Fruit fly (Drosophila melanogaster) whole organism, embryonic: ENCODE results near the gene CG42819.

Source experiments
- Antp ChIP-seq: fragments of 200-800 bp; sonication (Bioruptor generic); optimal IDR thresholded peaks from 3 replicates; lab custom pipeline; 2016; ENCODE audit warnings: missing biosample characterization, missing genetic modification characterization
- Asciz ChIP-seq: fragments of 200-800 bp; sonication (Bioruptor generic); optimal IDR thresholded peaks from 2 replicates; lab custom pipeline; 2017; ENCODE audit warnings: missing biosample characterization, mild to moderate bottlenecking, missing genetic modification characterization, missing genetic modification reagents
- BEAF-32 ChIP-seq: fragments of 200-800 bp; sonication (Bioruptor generic); optimal IDR thresholded peaks from 3 replicates; lab custom pipeline; 2017; ENCODE audit warnings: missing biosample characterization, missing genetic modification characterization, mild to moderate bottlenecking, moderate library complexity, missing genetic modification reagents
- Bgb ChIP-seq: fragments of 200-800 bp; sonication (Bioruptor generic); IDR thresholded peaks from 2 replicates; pipeline ENCODE4 v1.3.6; 2022; ENCODE audit warnings: missing biosample characterization, missing genetic modification characterization; ENCODE audit not compliant: partially characterized antibody
- CG10267 ChIP-seq: fragments of 200-800 bp; sonication (Bioruptor generic); optimal IDR thresholded peaks from 2 replicates; lab custom pipeline; 2018; ENCODE audit warnings: missing biosample characterization, mild to moderate bottlenecking, missing genetic modification characterization, moderate library complexity
- CG12104 ChIP-seq: fragments of 200-800 bp; sonication (Bioruptor generic); optimal IDR thresholded peaks from 3 replicates; lab custom pipeline; 2016; ENCODE audit warnings: missing biosample characterization, missing genetic modification characterization
- CG12155 ChIP-seq: fragments of 200-800 bp; sonication (Bioruptor generic); optimal IDR thresholded peaks from 3 replicates; lab custom pipeline; 2016; ENCODE audit warnings: missing biosample characterization, missing genetic modification characterization
- CG1603 ChIP-seq: fragments of 200-800 bp; sonication (Bioruptor generic); optimal IDR thresholded peaks from 2 replicates; lab custom pipeline; 2019; ENCODE audit warnings: missing biosample characterization, mild to moderate bottlenecking, missing genetic modification characterization, moderate library complexity
- CG17186 ChIP-seq: fragments of 200-800 bp; sonication (Bioruptor generic); optimal IDR thresholded peaks from 3 replicates; lab custom pipeline; 2017; ENCODE audit warnings: missing biosample characterization, missing genetic modification reagents, missing genetic modification characterization
- CG17912 ChIP-seq: fragments of 200-800 bp; sonication (Bioruptor generic); optimal IDR thresholded peaks from 2 replicates; lab custom pipeline; 2018; ENCODE audit warnings: missing biosample characterization, mild to moderate bottlenecking, missing genetic modification characterization
- CG32532 ChIP-seq: fragments of 200-800 bp; sonication (Bioruptor generic); IDR thresholded peaks from 2 replicates; pipeline ENCODE4 v1.3.6; 2022; ENCODE audit warnings: missing biosample characterization, missing genetic modification characterization
- CG34224 ChIP-seq: fragments of 200-800 bp; sonication (Bioruptor generic); IDR thresholded peaks from 3 replicates; pipeline ENCODE4 v1.3.6; 2022; ENCODE audit warnings: missing biosample characterization, missing genetic modification characterization; ENCODE audit not compliant: partially characterized antibody
- CG34422 ChIP-seq: fragments of 200-800 bp; sonication (Bioruptor generic); IDR thresholded peaks from 3 replicates; pipeline ENCODE4 v1.3.6; 2022; ENCODE audit warnings: missing biosample characterization, missing genetic modification characterization
- CG3995 ChIP-seq: fragments of 200-800 bp; sonication (Bioruptor generic); optimal IDR thresholded peaks from 3 replicates; lab custom pipeline; 2016; ENCODE audit warnings: missing biosample characterization, missing genetic modification characterization
- CG4282 ChIP-seq: fragments of 200-800 bp; sonication (Bioruptor generic); optimal IDR thresholded peaks from 2 replicates; lab custom pipeline; 2016; ENCODE audit warnings: missing biosample characterization, missing genetic modification characterization
- CG4617 ChIP-seq: fragments of 200-800 bp; sonication (Bioruptor generic); optimal IDR thresholded peaks from 3 replicates; lab custom pipeline; 2016; ENCODE audit warnings: missing biosample characterization, missing genetic modification characterization, borderline replicate concordance
- CG7786 ChIP-seq: fragments of 200-800 bp; sonication (Bioruptor generic); optimal IDR thresholded peaks from 2 replicates; lab custom pipeline; 2016; ENCODE audit warnings: missing biosample characterization, missing genetic modification characterization
- CG8089 ChIP-seq: fragments of 200-800 bp; sonication (Bioruptor generic); optimal IDR thresholded peaks from 3 replicates; lab custom pipeline; 2016; ENCODE audit warnings: missing biosample characterization, missing genetic modification characterization
- CG9932 ChIP-seq: fragments of 200-800 bp; sonication (Bioruptor generic); IDR thresholded peaks from 2 replicates; pipeline ENCODE4 v1.3.6; 2022; ENCODE audit warnings: missing biosample characterization, missing genetic modification characterization
- Dp ChIP-seq: fragments of 200-800 bp; sonication (Bioruptor generic); optimal IDR thresholded peaks from 2 replicates; lab custom pipeline; 2018; ENCODE audit warnings: missing biosample characterization, mild to moderate bottlenecking, missing genetic modification characterization, moderate library complexity
- Dref ChIP-seq: fragments of 200-800 bp; sonication (Bioruptor generic); IDR thresholded peaks from 2 replicates; pipeline ENCODE4 v1.3.6; 2022; ENCODE audit warnings: missing biosample characterization, missing genetic modification characterization
- E2f2 ChIP-seq: fragments of 200-800 bp; sonication (Bioruptor generic); IDR thresholded peaks from 2 replicates; pipeline ENCODE4 v1.3.6; 2022; ENCODE audit warnings: missing biosample characterization, missing genetic modification characterization
- Ets65A ChIP-seq: fragments of 200-800 bp; sonication (Bioruptor generic); peaks from one replicate; lab custom pipeline; 2016; ENCODE audit warnings: missing biosample characterization, missing genetic modification characterization
- H2.0 ChIP-seq: fragments of 200-800 bp; sonication (Bioruptor generic); IDR thresholded peaks from 2 replicates; pipeline ENCODE4 v1.3.6; 2022; ENCODE audit warnings: missing biosample characterization, missing genetic modification characterization
- Rx ChIP-seq: fragments of 200-800 bp; sonication (Bioruptor generic); IDR thresholded peaks from 2 replicates; pipeline ENCODE4 v1.3.6; 2022; ENCODE audit warnings: missing biosample characterization, missing genetic modification characterization
- Sin3A ChIP-seq: fragments of >200 bp; optimal IDR thresholded peaks from 2 replicates; lab custom pipeline; 2018
- Sry-δ ChIP-seq: fragments of 200-800 bp; sonication (Bioruptor generic); optimal IDR thresholded peaks from 2 replicates; lab custom pipeline; 2016; ENCODE audit warnings: missing biosample characterization, missing genetic modification characterization
- Xrp1 ChIP-seq: fragments of 200-800 bp; sonication (Bioruptor generic); IDR thresholded peaks from 2 replicates; pipeline ENCODE4 v1.3.6; 2022; ENCODE audit warnings: missing biosample characterization, missing genetic modification characterization
- bab2 ChIP-seq: fragments of 200-800 bp; sonication (Bioruptor generic); optimal IDR thresholded peaks from 2 replicates; lab custom pipeline; 2016; ENCODE audit warnings: missing biosample characterization, missing genetic modification characterization
- ci ChIP-seq: fragments of 200-800 bp; sonication (Bioruptor generic); IDR thresholded peaks from 3 replicates; pipeline ENCODE4 v1.3.6; 2022; ENCODE audit warnings: missing biosample characterization, missing genetic modification characterization
- dm ChIP-seq: fragments of 200-800 bp; sonication (Bioruptor generic); optimal IDR thresholded peaks from 3 replicates; lab custom pipeline; 2016; ENCODE audit warnings: missing biosample characterization, missing genetic modification characterization
- dpn ChIP-seq, 2 experiments: fragments of 200-800 bp; sonication (Bioruptor generic); optimal IDR thresholded peaks; 3 replicates each; lab custom pipeline; 2016; ENCODE audit warnings: missing biosample characterization in 2 of 2, missing genetic modification characterization in 2 of 2
- dysf ChIP-seq: fragments of 200-800 bp; sonication (Bioruptor generic); IDR thresholded peaks from 3 replicates; pipeline ENCODE4 v1.3.6; 2022; ENCODE audit warnings: missing biosample characterization, missing genetic modification characterization
- en ChIP-seq: fragments of 200-800 bp; sonication (Bioruptor generic); optimal IDR thresholded peaks from 2 replicates; lab custom pipeline; 2016; ENCODE audit warnings: missing biosample characterization, missing genetic modification characterization
- fru ChIP-seq: fragments of >200 bp; optimal IDR thresholded peaks from 2 replicates; lab custom pipeline; 2017
- fu2 ChIP-seq: fragments of 200-800 bp; sonication (Bioruptor generic); optimal IDR thresholded peaks from 2 replicates; lab custom pipeline; 2016; ENCODE audit warnings: missing biosample characterization, missing genetic modification characterization
- her ChIP-seq: fragments of 200-800 bp; sonication (Bioruptor generic); optimal IDR thresholded peaks from 2 replicates; lab custom pipeline; 2016; ENCODE audit warnings: missing biosample characterization, missing genetic modification characterization
- ind ChIP-seq: fragments of 200-800 bp; sonication (Bioruptor generic); optimal IDR thresholded peaks from 3 replicates; lab custom pipeline; 2016; ENCODE audit warnings: missing biosample characterization, missing genetic modification characterization
- jumu ChIP-seq: fragments of 200-800 bp; sonication (Bioruptor generic); optimal IDR thresholded peaks from 3 replicates; lab custom pipeline; 2016; ENCODE audit warnings: missing biosample characterization, missing genetic modification characterization
- lilli ChIP-seq: fragments of 200-800 bp; sonication (Bioruptor generic); optimal IDR thresholded peaks from 3 replicates; lab custom pipeline; 2016; ENCODE audit warnings: missing biosample characterization, missing genetic modification characterization
- luna ChIP-seq: fragments of 200-800 bp; sonication (Bioruptor generic); optimal IDR thresholded peaks from 2 replicates; lab custom pipeline; 2016; ENCODE audit warnings: missing biosample characterization, missing genetic modification characterization
- maf-S ChIP-seq: fragments of 200-800 bp; sonication (Bioruptor generic); optimal IDR thresholded peaks from 2 replicates; lab custom pipeline; 2016; ENCODE audit warnings: missing biosample characterization, missing genetic modification characterization
- psq ChIP-seq: fragments of 200-800 bp; sonication (Bioruptor generic); optimal IDR thresholded peaks from 2 replicates; lab custom pipeline; 2017; ENCODE audit warnings: missing biosample characterization, missing genetic modification characterization
- pzg ChIP-seq: fragments of 200-800 bp; sonication (Bioruptor generic); optimal IDR thresholded peaks from 3 replicates; lab custom pipeline; 2018; ENCODE audit warnings: missing biosample characterization, mild to moderate bottlenecking, missing genetic modification characterization, moderate library complexity
- ranshi ChIP-seq: fragments of 200-800 bp; sonication (Bioruptor generic); IDR thresholded peaks from 2 replicates; pipeline ENCODE4 v1.3.6; 2022; ENCODE audit warnings: missing biosample characterization, missing genetic modification characterization
- row ChIP-seq: fragments of 200-800 bp; sonication (Bioruptor generic); IDR thresholded peaks from 3 replicates; pipeline ENCODE4 v1.3.6; 2022; ENCODE audit warnings: missing biosample characterization, missing genetic modification characterization
- sens ChIP-seq: fragments of 200-800 bp; sonication (Bioruptor generic); peaks from one replicate; lab custom pipeline; 2016; ENCODE audit warnings: missing biosample characterization, missing genetic modification characterization
- sob ChIP-seq: fragments of 200-800 bp; sonication (Bioruptor generic); IDR thresholded peaks from 2 replicates; pipeline ENCODE4 v1.3.6; 2022; ENCODE audit warnings: missing biosample characterization, missing genetic modification characterization
- vvl ChIP-seq: fragments of 200-800 bp; sonication (Bioruptor generic); IDR thresholded peaks from 2 replicates; pipeline ENCODE4 v1.3.6; 2022; ENCODE audit warnings: missing biosample characterization, missing genetic modification characterization
- wdn ChIP-seq: fragments of 200-800 bp; sonication (Bioruptor generic); IDR thresholded peaks from 2 replicates; pipeline ENCODE4 v1.3.6; 2022; ENCODE audit warnings: missing biosample characterization, missing genetic modification characterization
- zfh1 ChIP-seq: fragments of 200-800 bp; sonication (Bioruptor generic); IDR thresholded peaks from 3 replicates; pipeline ENCODE4 v1.3.6; 2022; ENCODE audit warnings: missing biosample characterization, missing genetic modification characterization
- zfh2 ChIP-seq: fragments of 200-800 bp; sonication (Bioruptor generic); optimal IDR thresholded peaks from 2 replicates; lab custom pipeline; 2016; ENCODE audit warnings: missing biosample characterization, missing genetic modification characterization

The CG42819 gene

dm6 chr2L:8437176-8437575 is 48.0 kb upstream of the CG42819 start, which contains the start of the genes D12 and Chrac-14 (continued):
- TF ChIP-seq Bgb (GFP tag; lab: Robert Waterston, UW) (peak; percentile 9; the same call in 1 of the 2 replicates), dysf (0 out of 3 replicates have a peak, but pooled peaks have one; percentile 15), row (GFP tag; lab: Robert Waterston, UW) (peak; percentile 29; the same call in 1 of the 3 replicates), CG32532 (GFP tag; lab: Robert Waterston, UW) (no peak; the same call in 1 of the 2 replicates), CG12104 (no peak), lilli (peak; percentile 13), en (GFP tag; lab: Kevin White, UChicago) (no peak), ci (GFP tag; lab: Robert Waterston, UW) (peak; percentile 64; the same call in 1 of the 3 replicates), CG4282 (GFP tag; lab: Kevin White, UChicago) (peak; percentile 0), Dp (GFP tag; lab: Kevin White, UChicago) (peak; percentile 70), zfh1 (GFP tag; lab: Robert Waterston, UW) (peak; percentile 42; the same call in 1 of the 3 replicates), Rx (GFP tag; lab: Robert Waterston, UW) (0 out of 2 replicates have a peak, but pooled peaks have one; percentile 2), Ets65A (GFP tag; lab: Kevin White, UChicago) (no peak), bab2 (GFP tag; lab: Kevin White, UChicago) (no peak), CG10267 (tag; lab: Kevin White, UChicago) (peak; percentile 93), CG8089 (peak; percentile 18), sens (GFP tag; lab: Kevin White, UChicago) (peak; percentile 53), psq (GFP tag; lab: Kevin White, UChicago) (peak; percentile 8), jumu (GFP tag; lab: Kevin White, UChicago) (peak; percentile 36), Sry-δ (peak; percentile 22), CG12155 (GFP tag; lab: Kevin White, UChicago) (peak; percentile 21), BEAF-32 (peak; percentile 26), Xrp1 (peak; percentile 12; the same call in 1 of the 2 replicates), dpn (GFP tag; optimal IDR thresholded peaks at IDR 0.05; lab: Kevin White, UChicago) (peak in 1 of 2 experiments; percentile 5), ind (peak; percentile 25), sob (GFP tag; lab: Robert Waterston, UW) (peak; percentile 69; the same call in 1 of the 2 replicates), luna (GFP tag; lab: Kevin White, UChicago) (peak; percentile 11), Antp (peak; percentile 56), dm (GFP tag; lab: Kevin White, UChicago) (peak; percentile 24), CG9932 (GFP tag; lab: Robert Waterston, UW) (peak; percentile 39; the same call in 1 of the 2 replicates), Asciz (GFP tag; lab: Kevin White, UChicago) (no peak), fu2 (GFP tag; lab: Kevin White, UChicago) (peak; percentile 18), CG17186 (peak; percentile 79), vvl (0 out of 2 replicates have a peak, but pooled peaks have one; percentile 17), CG17912 (GFP tag; lab: Kevin White, UChicago) (no peak), her (GFP tag; lab: Kevin White, UChicago) (peak; percentile 2), E2f2 (GFP tag; lab: Robert Waterston, UW) (peak; percentile 73), ranshi (GFP tag; lab: Robert Waterston, UW) (no peak), H2.0 (GFP tag; lab: Robert Waterston, UW) (peak; percentile 37; the same call in 1 of the 2 replicates), Dref (GFP tag; lab: Robert Waterston, UW) (0 out of 2 replicates have a peak, but pooled peaks have one; percentile 15), maf-S (GFP tag; lab: Kevin White, UChicago) (peak; percentile 32), fru (lab: Kevin White, UChicago) (no peak), CG1603 (peak; percentile 65), wdn (GFP tag; lab: Robert Waterston, UW) (no peak), CG4617 (GFP tag; lab: Kevin White, UChicago) (peak; percentile 51), CG3995 (GFP tag; lab: Kevin White, UChicago) (peak; percentile 92), CG34224 (no peak), CG34422 (GFP tag; lab: Robert Waterston, UW) (peak; percentile 39; the same call in 1 of the 3 replicates), CG7786 (peak; percentile 14), zfh2 (GFP tag; lab: Kevin White, UChicago) (peak; percentile 14), pzg (GFP tag; lab: Kevin White, UChicago) (peak; percentile 60), Sin3A (peak; percentile 50)
